Fruit fly (Drosophila melanogaster): ENCODE measurements around the gene SclB.

- TF ChIP-seq pan (optimal IDR thresholded peaks at IDR 0.05) (no peak), psq (GFP tag; optimal IDR thresholded peaks at IDR 0.05) (no peak), h (GFP tag; optimal IDR thresholded peaks at IDR 0.05) (peak; percentile 13), Myc (optimal IDR thresholded peaks at IDR 0.05) (no peak), CrebA (GFP tag; optimal IDR thresholded peaks at IDR 0.05; ENCODE audit: borderline replicate concordance) (no peak), OdsH (GFP tag; optimal IDR thresholded peaks at IDR 0.05) (no peak)
Observed at dm6 chr2L:16880930-16881329, 43.2 kb downstream of the SclB start.

All from whole organism, wandering third instar larva.